Fruit fly (Drosophila melanogaster) whole organism, embryonic: ENCODE measurements around the gene CG4025.

Source experiments
- Adf1 ChIP-seq: fragments of 200-800 bp; sonication (Bioruptor generic); IDR thresholded peaks from 2 replicates; pipeline ENCODE4 v1.3.6; 2022; ENCODE audit warnings: missing biosample characterization, missing genetic modification characterization
- B-H2 ChIP-seq: fragments of 200-800 bp; sonication (Bioruptor generic); optimal IDR thresholded peaks from 2 replicates; lab custom pipeline; 2018; ENCODE audit warnings: missing biosample characterization, mild to moderate bottlenecking, missing genetic modification characterization
- BEAF-32 ChIP-seq: fragments of 200-800 bp; sonication (Bioruptor generic); optimal IDR thresholded peaks from 3 replicates; lab custom pipeline; 2017; ENCODE audit warnings: missing biosample characterization, missing genetic modification characterization, mild to moderate bottlenecking, moderate library complexity, missing genetic modification reagents
- CG11398 ChIP-seq: fragments of 200-800 bp; sonication (Bioruptor generic); optimal IDR thresholded peaks from 2 replicates; lab custom pipeline; 2016; ENCODE audit warnings: missing biosample characterization, missing genetic modification characterization
- CG11456 ChIP-seq: fragments of 200-800 bp; sonication (Bioruptor generic); IDR thresholded peaks from 3 replicates; pipeline ENCODE4 v1.3.6; 2022; ENCODE audit warnings: missing biosample characterization, missing genetic modification characterization
- CG11723 ChIP-seq: fragments of 200-800 bp; sonication (Bioruptor generic); optimal IDR thresholded peaks from 2 replicates; lab custom pipeline; 2017; ENCODE audit warnings: missing biosample characterization, mild to moderate bottlenecking, missing genetic modification characterization
- CG12659 ChIP-seq: fragments of 200-800 bp; sonication (Bioruptor generic); optimal IDR thresholded peaks from 3 replicates; lab custom pipeline; 2017; ENCODE audit warnings: mild to moderate bottlenecking, missing biosample characterization, missing genetic modification reagents, missing genetic modification characterization
- CG12769 ChIP-seq: fragments of 200-800 bp; sonication (Bioruptor generic); optimal IDR thresholded peaks from 2 replicates; lab custom pipeline; 2019; ENCODE audit warnings: missing biosample characterization, mild to moderate bottlenecking, missing genetic modification characterization, moderate library complexity
- CG14014 ChIP-seq: fragments of 200-800 bp; sonication (Bioruptor generic); IDR thresholded peaks from 2 replicates; pipeline ENCODE4 v1.3.6; 2022; ENCODE audit warnings: missing biosample characterization, missing genetic modification characterization
- CG14050 ChIP-seq: fragments of 200-800 bp; sonication (Bioruptor generic); IDR thresholded peaks from 3 replicates; pipeline ENCODE4 v1.3.6; 2022; ENCODE audit warnings: missing biosample characterization, missing genetic modification characterization
- CG1529 ChIP-seq: fragments of 200-800 bp; sonication (Bioruptor generic); optimal IDR thresholded peaks from 3 replicates; lab custom pipeline; 2018; ENCODE audit warnings: missing biosample characterization, missing genetic modification characterization
- CG15696 ChIP-seq: fragments of 200-800 bp; sonication (Bioruptor generic); optimal IDR thresholded peaks from 2 replicates; lab custom pipeline; 2019; ENCODE audit warnings: missing biosample characterization, mild to moderate bottlenecking, missing genetic modification characterization, moderate library complexity
- CG16815 ChIP-seq: fragments of 200-800 bp; sonication (Bioruptor generic); optimal IDR thresholded peaks from 3 replicates; lab custom pipeline; 2017; ENCODE audit warnings: missing biosample characterization, mild to moderate bottlenecking, missing genetic modification characterization
- CG18011 ChIP-seq: fragments of 200-800 bp; sonication (Bioruptor generic); optimal IDR thresholded peaks from 2 replicates; lab custom pipeline; 2017; ENCODE audit warnings: missing biosample characterization, missing genetic modification characterization, mild to moderate bottlenecking, moderate library complexity, missing genotype
- CG2678 ChIP-seq: fragments of 200-800 bp; sonication (Bioruptor generic); optimal IDR thresholded peaks from 3 replicates; lab custom pipeline; 2019; ENCODE audit warnings: missing biosample characterization, mild to moderate bottlenecking, missing genetic modification characterization, moderate library complexity
- CG32532 ChIP-seq: fragments of 200-800 bp; sonication (Bioruptor generic); IDR thresholded peaks from 2 replicates; pipeline ENCODE4 v1.3.6; 2022; ENCODE audit warnings: missing biosample characterization, missing genetic modification characterization
- CG43689 ChIP-seq: fragments of 200-800 bp; sonication (Bioruptor generic); IDR thresholded peaks from 2 replicates; pipeline ENCODE4 v1.3.6; 2022; ENCODE audit warnings: missing biosample characterization, missing genetic modification characterization
- CG4707 ChIP-seq: fragments of 200-800 bp; sonication (Bioruptor generic); optimal IDR thresholded peaks from 2 replicates; lab custom pipeline; 2018; ENCODE audit warnings: missing biosample characterization, mild to moderate bottlenecking, missing genetic modification characterization, moderate library complexity
- CG6683 ChIP-seq: fragments of 200-800 bp; sonication (Bioruptor generic); optimal IDR thresholded peaks from 2 replicates; lab custom pipeline; 2017; ENCODE audit warnings: missing biosample characterization, mild to moderate bottlenecking, missing genetic modification characterization, missing genetic modification reagents
- CG7745 ChIP-seq: fragments of 200-800 bp; sonication (Bioruptor generic); optimal IDR thresholded peaks from 2 replicates; lab custom pipeline; 2018; ENCODE audit warnings: missing biosample characterization, mild to moderate bottlenecking, missing genetic modification characterization, moderate library complexity
- CG9932 ChIP-seq: fragments of 200-800 bp; sonication (Bioruptor generic); IDR thresholded peaks from 2 replicates; pipeline ENCODE4 v1.3.6; 2022; ENCODE audit warnings: missing biosample characterization, missing genetic modification characterization
- Camta ChIP-seq: fragments of 200-800 bp; sonication (Bioruptor generic); optimal IDR thresholded peaks from 2 replicates; lab custom pipeline; 2016; ENCODE audit warnings: missing biosample characterization, missing genetic modification characterization
- Deaf1 ChIP-seq: fragments of 200-800 bp; optimal IDR thresholded peaks from 3 replicates; lab custom pipeline; 2019; ENCODE audit warnings: missing biosample characterization, mild to moderate bottlenecking, missing genetic modification characterization, moderate library complexity
- GATAe ChIP-seq: fragments of 200-800 bp; sonication (Bioruptor generic); conservative IDR thresholded peaks from 2 replicates; pipeline ENCODE4 v1.3.6; 2022; ENCODE audit warnings: missing biosample characterization, missing genetic modification characterization
- Gsc ChIP-seq: fragments of 200-800 bp; sonication (Bioruptor generic); IDR thresholded peaks from 2 replicates; pipeline ENCODE4 v1.3.6; 2022; ENCODE audit warnings: missing biosample characterization, missing genetic modification characterization
- MBD-R2 ChIP-seq: fragments of 200-800 bp; sonication (Bioruptor generic); IDR thresholded peaks from 2 replicates; pipeline ENCODE4 v1.3.6; 2022; ENCODE audit warnings: missing biosample characterization, missing genetic modification characterization
- MTF-1 ChIP-seq: fragments of 200-800 bp; sonication (Bioruptor generic); optimal IDR thresholded peaks from 2 replicates; lab custom pipeline; 2018; ENCODE audit warnings: missing biosample characterization, mild to moderate bottlenecking, missing genetic modification characterization, borderline replicate concordance
- NFAT ChIP-seq: fragments of 200-800 bp; sonication (Bioruptor generic); IDR thresholded peaks from 2 replicates; pipeline ENCODE4 v1.3.6; 2022; ENCODE audit warnings: missing biosample characterization, missing genetic modification characterization
- Ptx1 ChIP-seq: fragments of 200-800 bp; sonication (Bioruptor generic); IDR thresholded peaks from 2 replicates; pipeline ENCODE4 v1.3.6; 2022; ENCODE audit warnings: missing biosample characterization, missing genetic modification characterization
- Side ChIP-seq: fragments of 200-800 bp; sonication (Bioruptor generic); optimal IDR thresholded peaks from 2 replicates; lab custom pipeline; 2016; ENCODE audit warnings: missing biosample characterization, missing genetic modification characterization
- Trl ChIP-seq, 3 experiments: fragments of >200 bp in 2 of 3; fragments of 200-800 bp in 1 of 3; sonication (Bioruptor generic) in 1 of 3; optimal IDR thresholded peaks; 2 replicates in 1 of 3; 3 replicates in 2 of 3; lab custom pipeline; 2016 to 2017; ENCODE audit warnings: missing biosample characterization in 1 of 3, missing genetic modification characterization in 1 of 3
- crol ChIP-seq: fragments of 200-800 bp; sonication (Bioruptor generic); IDR thresholded peaks from 2 replicates; pipeline ENCODE4 v1.3.6; 2022; ENCODE audit warnings: missing biosample characterization, missing genetic modification characterization
- dm ChIP-seq: fragments of 200-800 bp; sonication (Bioruptor generic); optimal IDR thresholded peaks from 3 replicates; lab custom pipeline; 2016; ENCODE audit warnings: missing biosample characterization, missing genetic modification characterization
- ewg ChIP-seq: fragments of 200-800 bp; sonication (Bioruptor generic); optimal IDR thresholded peaks from 3 replicates; lab custom pipeline; 2017; ENCODE audit warnings: mild to moderate bottlenecking, missing biosample characterization, missing genetic modification reagents, missing genetic modification characterization
- ftz-f1 ChIP-seq: fragments of 200-800 bp; sonication (Bioruptor generic); optimal IDR thresholded peaks from 2 replicates; lab custom pipeline; 2016; ENCODE audit warnings: missing biosample characterization, missing genetic modification characterization
- gce ChIP-seq: fragments of 200-800 bp; sonication (Bioruptor generic); IDR thresholded peaks from 3 replicates; pipeline ENCODE4 v1.3.6; 2022; ENCODE audit warnings: missing biosample characterization, missing genetic modification characterization
- gsb ChIP-seq: fragments of 200-800 bp; sonication (Bioruptor generic); IDR thresholded peaks from 2 replicates; pipeline ENCODE4 v1.3.6; 2022; ENCODE audit warnings: missing biosample characterization, missing genetic modification characterization
- her ChIP-seq: fragments of 200-800 bp; sonication (Bioruptor generic); optimal IDR thresholded peaks from 2 replicates; lab custom pipeline; 2016; ENCODE audit warnings: missing biosample characterization, missing genetic modification characterization
- jing ChIP-seq: fragments of 200-800 bp; sonication (Bioruptor generic); optimal IDR thresholded peaks from 2 replicates; lab custom pipeline; 2018; ENCODE audit warnings: missing biosample characterization, mild to moderate bottlenecking, missing genetic modification characterization
- nom ChIP-seq: fragments of 200-800 bp; sonication (Bioruptor generic); optimal IDR thresholded peaks from 2 replicates; lab custom pipeline; 2017; ENCODE audit warnings: missing biosample characterization, missing genetic modification characterization, mild to moderate bottlenecking, moderate library complexity, missing genetic modification reagents
- oc ChIP-seq: fragments of 200-800 bp; sonication (Bioruptor generic); optimal IDR thresholded peaks from 2 replicates; lab custom pipeline; 2018; ENCODE audit warnings: missing biosample characterization, mild to moderate bottlenecking, missing genetic modification characterization, moderate library complexity
- onecut ChIP-seq: fragments of 200-800 bp; sonication (Bioruptor generic); IDR thresholded peaks from 2 replicates; pipeline ENCODE4 v1.3.6; 2022; ENCODE audit warnings: missing biosample characterization, missing genetic modification characterization
- prd ChIP-seq, 3 experiments: fragments of >200 bp in 2 of 3; fragments of 200-800 bp in 1 of 3; sonication (Bioruptor generic) in 1 of 3; optimal IDR thresholded peaks in 2 of 3; IDR thresholded peaks in 1 of 3; 2 replicates in 2 of 3; 3 replicates in 1 of 3; pipeline versions ENCODE4 v1.3.6 to Lab custom; 2017 to 2022; ENCODE audit warnings: missing biosample characterization in 1 of 3, missing genetic modification characterization in 1 of 3
- pros ChIP-seq: fragments of 200-800 bp; sonication (Bioruptor generic); optimal IDR thresholded peaks from 3 replicates; lab custom pipeline; 2019; ENCODE audit warnings: missing biosample characterization, mild to moderate bottlenecking, missing genetic modification characterization, moderate library complexity
- rib ChIP-seq: fragments of 200-800 bp; sonication (Bioruptor generic); IDR thresholded peaks from 2 replicates; pipeline ENCODE4 v1.3.6; 2022; ENCODE audit warnings: missing biosample characterization, missing genetic modification characterization
- scrt ChIP-seq: fragments of 200-800 bp; sonication (Bioruptor generic); optimal IDR thresholded peaks from 2 replicates; lab custom pipeline; 2018; ENCODE audit warnings: missing biosample characterization, mild to moderate bottlenecking, missing genetic modification characterization, moderate library complexity
- sob ChIP-seq: fragments of 200-800 bp; sonication (Bioruptor generic); IDR thresholded peaks from 2 replicates; pipeline ENCODE4 v1.3.6; 2022; ENCODE audit warnings: missing biosample characterization, missing genetic modification characterization
- trem ChIP-seq: fragments of 200-800 bp; optimal IDR thresholded peaks from 3 replicates; lab custom pipeline; 2019; ENCODE audit warnings: missing biosample characterization, mild to moderate bottlenecking, missing genetic modification characterization, moderate library complexity
- yki ChIP-seq: fragments of >200 bp; optimal IDR thresholded peaks from 3 replicates; lab custom pipeline; 2018

Gene CG4025

dm6 chrX:2081848-2082365 is 5.1 kb downstream of the CG4025 start (continued):
- TF ChIP-seq CG6683 = no peak
- TF ChIP-seq Deaf1 (tag; lab: Kevin White, UChicago) = peak; percentile 23
- peak; percentile 68 for TF ChIP-seq ewg
- no peak for TF ChIP-seq CG11723 (GFP tag; lab: Kevin White, UChicago)
- TF ChIP-seq onecut (GFP tag; lab: Robert Waterston, UW) = peak; percentile 95
- TF ChIP-seq crol (GFP tag; lab: Robert Waterston, UW) = peak; percentile 70
- no peak for TF ChIP-seq Camta (GFP tag; lab: Kevin White, UChicago)
- no peak for TF ChIP-seq CG12769
- peak; percentile 63 for TF ChIP-seq scrt
- TF ChIP-seq CG11456 (GFP tag; lab: Robert Waterston, UW) = no peak
- no peak for TF ChIP-seq gsb
- TF ChIP-seq gce (GFP tag; lab: Robert Waterston, UW) = no peak
- no peak for TF ChIP-seq yki (lab: Kevin White, UChicago)
- no peak for TF ChIP-seq oc
- TF ChIP-seq her (GFP tag; lab: Kevin White, UChicago) = no peak

DNA sequence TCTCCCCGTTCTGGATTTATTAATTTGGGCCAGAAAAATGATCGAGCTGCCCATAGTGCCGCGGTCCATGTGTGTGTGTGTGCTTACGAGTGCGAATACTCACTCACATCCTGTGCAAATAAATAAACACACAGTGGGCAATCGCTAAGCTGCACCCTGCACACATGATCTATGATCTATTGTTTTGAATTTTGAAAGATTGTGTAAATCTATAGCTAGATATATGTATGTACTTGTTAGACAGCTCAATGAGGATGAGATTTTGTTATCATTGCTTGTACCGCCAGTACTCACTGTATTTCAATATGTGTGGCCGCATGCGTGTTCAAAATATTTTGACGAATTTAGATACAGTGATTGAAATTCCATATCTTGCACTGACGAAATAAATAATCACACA is 6.3 kb downstream of the CG4025 start:
- no peak for TF ChIP-seq CG15696 (tag; lab: Kevin White, UChicago)
- TF ChIP-seq CG11398 (GFP tag; lab: Kevin White, UChicago) = no peak
- TF ChIP-seq CG9932 = peak; percentile 91
- TF ChIP-seq pros = no peak
- peak; percentile 64 for TF ChIP-seq Ptx1
- peak; percentile 43; the same call in 1 of the 2 replicates for TF ChIP-seq CG14014 (GFP tag; lab: Robert Waterston, UW)
- TF ChIP-seq gce (GFP tag; lab: Robert Waterston, UW) = no peak
- TF ChIP-seq CG4707 (GFP tag; lab: Kevin White, UChicago) = peak; percentile 37
- TF ChIP-seq prd (optimal IDR thresholded peaks at IDR 0.05; lab: Kevin White, UChicago) = no peak
- peak; percentile 75 for TF ChIP-seq prd (GFP tag; IDR thresholded peaks at IDR 0.05; lab: Robert Waterston, UW)
- no peak for TF ChIP-seq CG7745 (tag; lab: Kevin White, UChicago)
- no peak for TF ChIP-seq Trl (optimal IDR thresholded peaks at IDR 0.05; lab: Kevin White, UChicago)
- peak; percentile 24 for TF ChIP-seq Trl (GFP tag; optimal IDR thresholded peaks at IDR 0.05; lab: Kevin White, UChicago)
- TF ChIP-seq CG32532 (GFP tag; lab: Robert Waterston, UW) = peak; percentile 86
- TF ChIP-seq ftz-f1 = no peak
- peak; percentile 28; the same call in 1 of the 3 replicates for TF ChIP-seq CG14050 (GFP tag; lab: Robert Waterston, UW)
- TF ChIP-seq Adf1 (GFP tag; lab: Robert Waterston, UW) = no peak
- TF ChIP-seq sob (GFP tag; lab: Robert Waterston, UW) = peak; percentile 77
- no peak for TF ChIP-seq Side
- no peak for TF ChIP-seq jing (GFP tag; lab: Kevin White, UChicago)
- TF ChIP-seq nom = peak; percentile 56
- TF ChIP-seq CG2678 (tag; lab: Kevin White, UChicago) = peak; percentile 69
- TF ChIP-seq Gsc (GFP tag; lab: Robert Waterston, UW) = no peak
- no peak for TF ChIP-seq CG1529 (GFP tag; lab: Kevin White, UChicago)
- TF ChIP-seq rib = peak; percentile 77
- peak; percentile 46; the same call in 1 of the 2 replicates for TF ChIP-seq MBD-R2 (GFP tag; lab: Robert Waterston, UW)
- peak; percentile 11 for TF ChIP-seq CG12659 (GFP tag; lab: Kevin White, UChicago)
- TF ChIP-seq NFAT (GFP tag; lab: Robert Waterston, UW) = peak; percentile 72; the same call in 1 of the 2 replicates
- no peak for TF ChIP-seq dm (GFP tag; lab: Kevin White, UChicago)
- peak; percentile 37 for TF ChIP-seq B-H2
- no peak for TF ChIP-seq CG18011 (GFP tag; lab: Kevin White, UChicago)
- TF ChIP-seq CG16815 = peak; percentile 62
- TF ChIP-seq trem (tag; lab: Kevin White, UChicago) = no peak
- no peak for TF ChIP-seq CG43689 (GFP tag; lab: Robert Waterston, UW)
- TF ChIP-seq GATAe (GFP tag; lab: Robert Waterston, UW) = no peak
- no peak for TF ChIP-seq BEAF-32 (GFP tag; lab: Kevin White, UChicago)
- TF ChIP-seq MTF-1 (GFP tag; lab: Kevin White, UChicago) = no peak
